Worm (Caenorhabditis elegans) whole organism, L4 larva: ENCODE measurements around the gene spig-4.

Experiments used
- D1046.2 ChIP-seq: fragments of 200-800 bp; sonication (Bioruptor generic); IDR thresholded peaks from 2 replicates; pipeline ENCODE4 v1.3.6; 2022; ENCODE audit warnings: missing genetic modification characterization, missing compliant biosample characterization
- F10B5.3 ChIP-seq: sonication (generic microtip); optimal IDR thresholded peaks from 2 replicates; lab custom pipeline; 2016; ENCODE audit warnings: mild to moderate bottlenecking, missing genetic modification characterization, missing compliant biosample characterization
- F49E8.2 ChIP-seq: sonication (generic microtip); optimal IDR thresholded peaks from 2 replicates; lab custom pipeline; 2016; ENCODE audit warnings: missing compliant biosample characterization, mild to moderate bottlenecking, missing genetic modification characterization, borderline replicate concordance
- R02D3.7 ChIP-seq: fragments of 150-350 bp; sonication (generic microtip); optimal IDR thresholded peaks from 3 replicates; lab custom pipeline; 2014; ENCODE audit warnings: missing biosample characterization, missing genetic modification characterization
- T26A8.4 ChIP-seq: fragments of 200-800 bp; sonication (Bioruptor generic); IDR thresholded peaks from 2 replicates; pipeline ENCODE4 v1.3.6; 2022; ENCODE audit warnings: missing genetic modification characterization, missing compliant biosample characterization
- aha-1 ChIP-seq: fragments of 150-350 bp; peaks from one replicate; lab custom pipeline; 2014; ENCODE audit warnings: missing biosample characterization, missing genetic modification characterization
- ceh-44 ChIP-seq: fragments of 200-800 bp; sonication (Bioruptor generic); IDR thresholded peaks from 2 replicates; pipeline ENCODE4 v1.3.6; 2022; ENCODE audit warnings: missing genetic modification reagents, missing genetic modification characterization, missing compliant biosample characterization
- ceh-62 ChIP-seq: sonication (generic microtip); optimal IDR thresholded peaks from 2 replicates; lab custom pipeline; 2017; ENCODE audit warnings: missing biosample characterization, missing genetic modification characterization
- ceh-82 ChIP-seq: sonication (generic microtip); optimal IDR thresholded peaks from 2 replicates; lab custom pipeline; 2017; ENCODE audit warnings: missing biosample characterization, missing genetic modification characterization
- daf-16 ChIP-seq, 3 experiments: sonication (generic microtip); optimal IDR thresholded peaks; 2 replicates each; lab custom pipeline; 2016 to 2017; ENCODE audit warnings: missing genetic modification characterization in 3 of 3, missing genetic modification reagents in 3 of 3, mild to moderate bottlenecking in 2 of 3, missing compliant biosample characterization in 2 of 3, missing biosample characterization in 1 of 3, moderate library complexity in 1 of 3
- dmd-6 ChIP-seq: fragments of 200-800 bp; sonication (Bioruptor generic); IDR thresholded peaks from 2 replicates; pipeline ENCODE4 v1.3.6; 2022; ENCODE audit warnings: missing genetic modification reagents, missing genetic modification characterization, missing compliant biosample characterization
- dpl-1 ChIP-seq: fragments of 150-350 bp; optimal IDR thresholded peaks from 2 replicates; lab custom pipeline; 2014; ENCODE audit warnings: missing biosample characterization, missing genetic modification reagents, missing genetic modification characterization
- egl-27 ChIP-seq: sonication (generic microtip); optimal IDR thresholded peaks from 3 replicates; lab custom pipeline; 2017; ENCODE audit warnings: missing biosample characterization, missing genetic modification reagents, missing genetic modification characterization
- hif-1 ChIP-seq, 2 experiments: sonication (generic microtip); optimal IDR thresholded peaks; 2 replicates each; lab custom pipeline; 2016 to 2017; ENCODE audit warnings: missing compliant biosample characterization in 2 of 2, missing genetic modification characterization in 2 of 2, missing genetic modification reagents in 2 of 2, missing genotype in 2 of 2, mild to moderate bottlenecking in 1 of 2
- hlh-11 ChIP-seq: fragments of 200-800 bp; sonication (Bioruptor generic); optimal IDR thresholded peaks from 2 replicates; lab custom pipeline; 2018; ENCODE audit warnings: mild to moderate bottlenecking, missing genetic modification characterization, missing compliant biosample characterization
- hmg-1.1 ChIP-seq: fragments of 200-800 bp; sonication (Bioruptor generic); IDR thresholded peaks from 2 replicates; pipeline ENCODE4 v1.3.6; 2022; ENCODE audit warnings: missing genetic modification reagents, missing genetic modification characterization, missing compliant biosample characterization
- lim-7 ChIP-seq: fragments of 200-800 bp; sonication (Bioruptor generic); IDR thresholded peaks from 2 replicates; pipeline ENCODE4 v1.3.6; 2022; ENCODE audit warnings: missing genetic modification characterization, missing compliant biosample characterization
- mes-2 ChIP-seq: sonication (generic microtip); optimal IDR thresholded peaks from 2 replicates; lab custom pipeline; 2016; ENCODE audit warnings: missing genotype, mild to moderate bottlenecking, missing genetic modification characterization, missing compliant biosample characterization; ENCODE audit not compliant: poor library complexity, severe bottlenecking
- mxl-3 ChIP-seq: fragments of 200-800 bp; sonication (Bioruptor generic); optimal IDR thresholded peaks from 2 replicates; lab custom pipeline; 2018; ENCODE audit warnings: mild to moderate bottlenecking, missing genetic modification characterization, missing compliant biosample characterization
- nhr-10 ChIP-seq: fragments of 150-350 bp; optimal IDR thresholded peaks from 2 replicates; lab custom pipeline; 2014; ENCODE audit warnings: missing biosample characterization, missing genetic modification characterization
- nhr-42 ChIP-seq: fragments of 200-800 bp; sonication (Bioruptor generic); IDR thresholded peaks from 2 replicates; pipeline ENCODE4 v1.3.6; 2022; ENCODE audit warnings: missing genetic modification characterization, missing compliant biosample characterization
- pqm-1 ChIP-seq: sonication (generic microtip); optimal IDR thresholded peaks from 2 replicates; lab custom pipeline; 2017; ENCODE audit warnings: missing biosample characterization, missing genetic modification characterization
- rbr-2 ChIP-seq: sonication (generic microtip); optimal IDR thresholded peaks from 2 replicates; lab custom pipeline; 2016; ENCODE audit warnings: missing genotype, missing genetic modification characterization, missing compliant biosample characterization
- sdz-12 ChIP-seq: fragments of 200-800 bp; sonication (Bioruptor generic); optimal IDR thresholded peaks from 2 replicates; lab custom pipeline; 2018; ENCODE audit warnings: mild to moderate bottlenecking, missing genetic modification characterization, missing compliant biosample characterization
- set-16 ChIP-seq: fragments of 200-800 bp; sonication (Bioruptor generic); IDR thresholded peaks from 2 replicates; pipeline ENCODE4 v1.3.6; 2022; ENCODE audit warnings: missing genetic modification reagents, missing genetic modification characterization, missing compliant biosample characterization
- snpc-1.2 ChIP-seq: fragments of 200-800 bp; sonication (Bioruptor generic); IDR thresholded peaks from 2 replicates; pipeline ENCODE4 v1.3.6; 2022; ENCODE audit warnings: missing genetic modification reagents, missing genetic modification characterization, missing compliant biosample characterization
- snpc-4 ChIP-seq: fragments of 150-350 bp; optimal IDR thresholded peaks from 2 replicates; lab custom pipeline; 2014; ENCODE audit warnings: missing biosample characterization, missing genetic modification characterization
- spr-3 ChIP-seq: fragments of 200-800 bp; sonication (Bioruptor generic); optimal IDR thresholded peaks from 2 replicates; lab custom pipeline; 2018; ENCODE audit warnings: mild to moderate bottlenecking, missing genetic modification characterization, missing compliant biosample characterization
- unc-130 ChIP-seq: sonication (generic microtip); optimal IDR thresholded peaks from 2 replicates; lab custom pipeline; 2016; ENCODE audit warnings: missing genetic modification reagents, missing genetic modification characterization, missing compliant biosample characterization
- unc-39 ChIP-seq: sonication (generic microtip); optimal IDR thresholded peaks from 2 replicates; lab custom pipeline; 2017; ENCODE audit warnings: missing biosample characterization, missing genetic modification characterization
- unc-62 ChIP-seq, 3 experiments: fragments of 150-350 bp in 1 of 3; sonication (generic microtip); optimal IDR thresholded peaks in 2 of 3; peaks in 1 of 3; 1 replicate in 1 of 3; 2 replicates in 2 of 3; lab custom pipeline; 2014 to 2017; ENCODE audit warnings: missing biosample characterization in 3 of 3, missing genetic modification characterization in 3 of 3, missing genetic modification reagents in 3 of 3, missing genotype in 1 of 3
- vab-7 ChIP-seq: fragments of 200-800 bp; sonication (Bioruptor generic); IDR thresholded peaks from 2 replicates; pipeline ENCODE4 v1.3.6; 2022; ENCODE audit warnings: missing genetic modification reagents, missing genetic modification characterization, missing compliant biosample characterization
- zip-2 ChIP-seq: fragments of 150-350 bp; optimal IDR thresholded peaks from 2 replicates; lab custom pipeline; 2014; ENCODE audit warnings: missing biosample characterization, missing genetic modification characterization

Gene spig-4

DNA sequence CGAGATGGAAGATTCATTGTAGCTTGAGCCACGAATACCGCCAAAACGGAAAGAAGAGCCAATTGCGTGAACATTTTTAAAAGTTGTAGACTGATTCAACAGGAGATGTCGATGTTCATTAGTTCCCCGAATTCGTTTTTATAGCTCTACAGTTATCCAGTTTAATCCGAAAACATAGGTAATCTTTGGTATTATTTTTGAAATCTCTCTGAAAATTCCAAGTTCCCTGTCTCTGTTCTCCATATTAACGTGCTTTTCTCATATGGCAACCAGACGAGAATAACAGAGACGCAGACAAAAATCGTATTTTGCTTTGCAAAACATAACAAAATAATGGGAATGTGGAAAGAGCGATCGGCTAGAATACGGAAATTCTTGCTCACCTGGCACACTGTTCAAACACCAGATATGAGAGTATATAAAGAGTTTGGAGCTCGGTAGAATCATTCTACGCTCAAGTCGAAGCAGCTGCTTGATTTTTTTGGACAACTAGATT lies 7.1 kb downstream of the spig-4 start, which contains the start of the genes spig-3 and F14D7.12:
TSS of gene spig-3 (minus strand) at position 101 of the 496 bp plus-strand sequence.
TSS of gene F14D7.12 (plus strand) at position 446 of the 496 bp plus-strand sequence.
- TF ChIP-seq lim-7 (GFP tag; lab: Robert Waterston, UW) (no peak), R02D3.7 (no peak), T26A8.4 (GFP tag; lab: Robert Waterston, UW) (no peak), spr-3 (GFP tag; lab: Kevin White, UChicago) (no peak), vab-7 (GFP tag; lab: Robert Waterston, UW) (no peak), sdz-12 (no peak), mxl-3 (GFP tag; lab: Kevin White, UChicago) (no peak), dpl-1 (GFP tag; lab: Kevin White, UChicago) (no peak), unc-39 (no peak), set-16 (GFP tag; lab: Robert Waterston, UW) (no peak), unc-130 (GFP tag; lab: Kevin White, UChicago) (no peak), hlh-11 (no peak), daf-16 (GFP tag; optimal IDR thresholded peaks at IDR 0.05; lab: Kevin White, UChicago) (no peak), daf-16 (tag; optimal IDR thresholded peaks at IDR 0.05; lab: Kevin White, UChicago) (no peak), ceh-44 (GFP tag; lab: Robert Waterston, UW) (no peak), egl-27 (tag; lab: Kevin White, UChicago) (no peak), snpc-1.2 (GFP tag; lab: Robert Waterston, UW) (no peak)

DNA sequence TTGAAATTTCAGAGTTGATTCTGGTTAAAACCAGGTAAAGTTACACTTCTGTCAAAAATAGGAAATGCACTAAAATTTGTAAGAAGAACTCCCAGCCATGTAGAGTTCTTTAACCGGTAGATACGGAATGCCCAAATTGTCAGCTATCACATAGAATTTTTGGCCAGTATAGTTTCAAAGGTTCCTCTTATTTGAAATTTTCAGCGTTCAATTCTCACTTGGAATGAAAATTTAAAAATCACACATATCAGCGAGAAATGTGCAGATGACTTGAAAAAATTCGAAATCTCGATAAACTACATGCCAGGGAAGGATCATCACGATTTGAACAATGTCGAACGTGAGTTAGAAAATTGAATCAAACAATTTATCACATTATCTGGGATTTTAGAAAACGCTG lies 10.2 kb downstream of the spig-4 start, which contains the start of gene F14D7.3:
TSS of gene F14D7.3 (plus strand) at position 301 of the 400 bp plus-strand sequence.
- TF ChIP-seq ceh-44 (GFP tag; lab: Robert Waterston, UW) (no peak), F49E8.2 (tag; lab: Kevin White, UChicago) (no peak), mes-2 (no peak), hif-1 (tag; optimal IDR thresholded peaks at IDR 0.05; lab: Kevin White, UChicago) (no peak), pqm-1 (tag; lab: Kevin White, UChicago) (no peak), D1046.2 (GFP tag; lab: Robert Waterston, UW) (no peak), hlh-11 (no peak), daf-16 (GFP tag; optimal IDR thresholded peaks at IDR 0.05; lab: Kevin White, UChicago) (no peak), daf-16 (tag; optimal IDR thresholded peaks at IDR 0.05; lab: Kevin White, UChicago) (no peak), F10B5.3 (tag; lab: Kevin White, UChicago) (no peak), nhr-42 (no peak), unc-39 (no peak), zip-2 (tag; lab: Kevin White, UChicago) (no peak), ceh-82 (tag; lab: Kevin White, UChicago) (no peak)

DNA sequence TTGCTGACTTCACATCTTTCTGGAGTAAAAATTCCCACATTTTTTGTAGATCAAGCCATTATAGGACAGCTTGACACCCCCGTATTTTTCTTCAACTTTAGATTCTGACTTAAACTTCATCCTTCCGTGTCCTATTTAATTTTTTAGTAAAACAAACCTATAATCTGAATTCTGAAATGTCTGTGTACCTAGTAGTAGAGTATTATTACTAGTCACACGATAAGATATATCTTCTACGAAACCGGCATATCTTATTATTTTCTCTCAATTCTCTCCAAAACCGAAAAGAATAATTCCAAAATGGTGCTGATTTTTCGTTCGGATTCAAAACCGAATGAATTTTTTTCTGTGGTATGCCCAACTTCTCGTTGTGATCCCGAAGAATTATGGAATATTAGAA lies 12.3 kb downstream of the spig-4 start, which contains the start of gene F14D7.9:
TSS of gene F14D7.9 (plus strand) at position 301 of the 400 bp plus-strand sequence.
- TF ChIP-seq dmd-6 (GFP tag; lab: Robert Waterston, UW) (no peak), snpc-4 (tag; lab: Kevin White, UChicago) (no peak), nhr-10 (tag; lab: Kevin White, UChicago) (no peak)

DNA sequence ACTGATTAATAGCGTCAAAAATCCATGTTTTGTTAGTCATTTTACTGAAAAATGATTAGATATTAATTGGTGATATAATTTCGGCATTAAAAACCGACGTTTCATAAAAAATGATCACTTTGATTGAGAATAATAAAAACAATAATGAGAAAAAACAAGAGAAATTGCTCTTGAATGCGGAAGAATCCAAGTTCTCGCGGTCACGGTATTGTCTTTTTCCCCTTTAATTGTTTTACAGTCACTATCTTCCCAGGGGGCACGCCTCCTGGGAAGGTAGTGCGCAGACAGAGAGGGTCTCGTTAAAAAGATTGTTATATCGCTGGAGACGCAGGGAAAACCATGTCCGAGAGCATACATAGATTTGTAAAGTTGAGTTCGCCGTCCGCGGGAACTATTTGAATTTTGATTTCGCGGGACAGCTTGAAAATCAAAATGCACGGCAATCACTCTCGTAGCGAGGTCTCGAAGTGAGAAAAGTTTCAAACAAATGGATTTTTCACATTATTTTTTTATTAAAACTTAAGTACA lies 12.9 kb downstream of the spig-4 start, which contains the start of gene F14D7.2:
TSS of gene F14D7.2 (minus strand) at position 51 of the 528 bp plus-strand sequence.
- peak; percentile 4 for TF ChIP-seq aha-1 (tag; lab: Kevin White, UChicago)
- no peak for TF ChIP-seq hmg-1.1

DNA sequence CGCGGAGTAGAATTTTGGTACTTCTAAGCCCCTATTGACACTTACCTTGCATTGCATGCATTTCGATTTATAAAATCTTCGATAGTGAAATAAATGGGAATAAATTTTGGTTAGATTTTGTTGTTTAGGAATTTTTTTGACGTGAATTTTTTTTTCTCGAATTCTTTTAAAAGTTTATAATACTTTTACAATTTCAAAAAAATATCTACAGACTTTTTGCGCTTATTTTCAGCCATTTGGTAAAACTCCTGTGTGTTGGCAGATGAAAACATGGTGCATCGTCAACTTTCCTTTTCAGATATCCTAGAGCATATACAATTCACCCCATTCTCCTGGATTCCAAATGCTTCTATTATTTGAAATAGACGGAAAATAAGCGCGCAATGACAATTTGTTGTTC lies 16.0 kb downstream of the spig-4 start, which contains the start of gene F14D7.18:
TSS of gene F14D7.18 (minus strand) at position 101 of the 400 bp plus-strand sequence.
- TF ChIP-seq ceh-62 (tag; lab: Kevin White, UChicago) (no peak), D1046.2 (GFP tag; lab: Robert Waterston, UW) (no peak), spr-3 (GFP tag; lab: Kevin White, UChicago) (no peak), lim-7 (GFP tag; lab: Robert Waterston, UW) (no peak), hmg-1.1 (no peak), rbr-2 (no peak), unc-62 (GFP tag; optimal IDR thresholded peaks at IDR 0.05 in 1 of 2; lab: Kevin White, UChicago) (no peak), unc-62 (tag; optimal IDR thresholded peaks at IDR 0.05; lab: Kevin White, UChicago) (no peak)
